Worm (Caenorhabditis elegans): Measurements from ENCODE around the gene F11C7.6.

- TF ChIP-seq ztf-16 (tag; optimal IDR thresholded peaks at IDR 0.05) = no peak
- TF ChIP-seq ceh-19 (GFP tag; optimal IDR thresholded peaks at IDR 0.05) = no peak
- TF ChIP-seq elt-2 (tag; optimal IDR thresholded peaks at IDR 0.05) = no peak
- TF ChIP-seq F13H6.1 (tag; optimal IDR thresholded peaks at IDR 0.05) = no peak
- TF ChIP-seq pat-9 (tag; optimal IDR thresholded peaks at IDR 0.05) = no peak
- no peak for TF ChIP-seq ceh-9 (tag; optimal IDR thresholded peaks at IDR 0.05)
- TF ChIP-seq npax-4 (tag; optimal IDR thresholded peaks at IDR 0.05) = no peak
- TF ChIP-seq C38D4.7 (GFP tag; optimal IDR thresholded peaks at IDR 0.05) = no peak
- no peak for TF ChIP-seq hlh-8 (tag; optimal IDR thresholded peaks at IDR 0.05)
Observed at ce11 chrX:17356748-17357147, 44.6 kb upstream of the F11C7.6 start.
